Worm (Caenorhabditis elegans) whole organism, midembryonic: ENCODE results near the gene sna-2.

ENCODE experiments used
- T22C8.4 ChIP-seq: fragments of 200-800 bp; sonication (Bioruptor generic); IDR thresholded peaks from 2 replicates; pipeline ENCODE4 v1.3.6; 2022; ENCODE audit warnings: missing genetic modification characterization, missing compliant biosample characterization
- cog-1 ChIP-seq: sonication (generic microtip); optimal IDR thresholded peaks from 2 replicates; lab custom pipeline; 2016; ENCODE audit warnings: missing genetic modification characterization, missing compliant biosample characterization
- flt-1 ChIP-seq: fragments of 200-800 bp; sonication (Bioruptor generic); IDR thresholded peaks from 2 replicates; pipeline ENCODE4 v1.3.6; 2022; ENCODE audit warnings: missing genetic modification characterization, missing compliant biosample characterization
- klf-2 ChIP-seq: fragments of 200-800 bp; sonication (Bioruptor generic); conservative IDR thresholded peaks from 2 replicates; pipeline ENCODE4 v1.3.6; 2022; ENCODE audit warnings: missing genetic modification reagents, missing genetic modification characterization, missing compliant biosample characterization
- med-1 ChIP-seq: sonication (generic microtip); optimal IDR thresholded peaks from 2 replicates; lab custom pipeline; 2017; ENCODE audit warnings: missing genetic modification characterization, mild to moderate bottlenecking, missing compliant biosample characterization, antibody characterized with exemption, missing genetic modification reagents; ENCODE audit not compliant: insufficient read depth
- ref-1 ChIP-seq: fragments of 200-800 bp; sonication (Bioruptor generic); conservative IDR thresholded peaks from 2 replicates; pipeline ENCODE4 v1.3.6; 2022; ENCODE audit warnings: missing genetic modification reagents, missing genetic modification characterization, missing compliant biosample characterization
- tab-1 ChIP-seq: fragments of 200-800 bp; sonication (Bioruptor generic); IDR thresholded peaks from 2 replicates; pipeline ENCODE4 v1.3.6; 2022; ENCODE audit warnings: missing genetic modification characterization, missing compliant biosample characterization
- ztf-23 ChIP-seq: fragments of 200-800 bp; sonication (Bioruptor generic); IDR thresholded peaks from 2 replicates; pipeline ENCODE4 v1.3.6; 2022; ENCODE audit warnings: missing genetic modification reagents, missing genetic modification characterization, missing compliant biosample characterization
- ztf-29 ChIP-seq: fragments of 200-800 bp; sonication (Bioruptor generic); IDR thresholded peaks from 2 replicates; pipeline ENCODE4 v1.3.6; 2022; ENCODE audit warnings: missing genetic modification reagents, missing genetic modification characterization, missing compliant biosample characterization

DNA sequence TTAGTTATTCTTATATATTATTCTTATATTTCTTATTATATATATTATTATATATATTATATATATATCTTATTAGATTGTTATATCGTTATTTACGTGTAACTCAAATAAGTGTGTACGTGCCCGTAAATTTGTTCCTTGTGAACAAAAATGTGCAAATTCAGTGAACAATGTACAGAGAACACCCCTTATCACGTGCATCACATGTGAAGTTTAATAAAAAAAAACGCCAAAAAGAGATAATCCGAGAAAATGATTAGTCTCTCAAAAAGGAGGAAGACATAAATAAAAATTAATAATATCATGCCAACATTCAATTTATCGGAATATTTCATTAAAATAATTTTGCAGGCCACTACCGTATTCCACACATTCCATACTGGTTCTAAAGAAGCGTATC lies 22.2 kb upstream of the sna-2 start:
- TF ChIP-seq ztf-23 (no peak), ztf-29 (no peak), flt-1 (GFP tag; lab: Robert Waterston, UW) (no peak), med-1 (GFP tag; lab: Kevin White, UChicago) (no peak), ref-1 (no peak), T22C8.4 (no peak), tab-1 (GFP tag; lab: Robert Waterston, UW) (no peak), klf-2 (GFP tag; lab: Robert Waterston, UW) (no peak), cog-1 (tag; lab: Kevin White, UChicago) (no peak)
